Fruit fly (Drosophila melanogaster): Measurements from ENCODE around the gene CG7857.

Gene CG7857

dm6 chr3L:15543049-15543448, 38.4 kb upstream of the CG7857 start:
- TF ChIP-seq N (GFP tag; optimal IDR thresholded peaks at IDR 0.05) (no peak), Dfd (GFP tag; optimal IDR thresholded peaks at IDR 0.05) (no peak), sage (GFP tag; optimal IDR thresholded peaks at IDR 0.05) (no peak), CrebA (GFP tag; optimal IDR thresholded peaks at IDR 0.05; ENCODE audit: borderline replicate concordance) (no peak), lola (GFP tag; optimal IDR thresholded peaks at IDR 0.05) (no peak), Mio (GFP tag; optimal IDR thresholded peaks at IDR 0.05) (no peak), foxo (GFP tag; optimal IDR thresholded peaks at IDR 0.05) (no peak), Sp1 (GFP tag; optimal IDR thresholded peaks at IDR 0.05) (no peak), Vsx2 (GFP tag; optimal IDR thresholded peaks at IDR 0.05; ENCODE audit: partially characterized antibody) (no peak), pan (optimal IDR thresholded peaks at IDR 0.05) (no peak), sv (GFP tag; optimal IDR thresholded peaks at IDR 0.05) (no peak), OdsH (GFP tag; optimal IDR thresholded peaks at IDR 0.05) (no peak), dl (GFP tag; optimal IDR thresholded peaks at IDR 0.05; ENCODE audit: insufficient read depth in 1 of 2, partially characterized antibody in 2 of 2) (no peak), CG9705 (GFP tag; optimal IDR thresholded peaks at IDR 0.05) (no peak), CG32264 (GFP tag; optimal IDR thresholded peaks at IDR 0.05) (no peak), h (GFP tag; optimal IDR thresholded peaks at IDR 0.05) (no peak), jim (GFP tag; optimal IDR thresholded peaks at IDR 0.05) (no peak), fru (GFP tag; optimal IDR thresholded peaks at IDR 0.05) (no peak)

DNA sequence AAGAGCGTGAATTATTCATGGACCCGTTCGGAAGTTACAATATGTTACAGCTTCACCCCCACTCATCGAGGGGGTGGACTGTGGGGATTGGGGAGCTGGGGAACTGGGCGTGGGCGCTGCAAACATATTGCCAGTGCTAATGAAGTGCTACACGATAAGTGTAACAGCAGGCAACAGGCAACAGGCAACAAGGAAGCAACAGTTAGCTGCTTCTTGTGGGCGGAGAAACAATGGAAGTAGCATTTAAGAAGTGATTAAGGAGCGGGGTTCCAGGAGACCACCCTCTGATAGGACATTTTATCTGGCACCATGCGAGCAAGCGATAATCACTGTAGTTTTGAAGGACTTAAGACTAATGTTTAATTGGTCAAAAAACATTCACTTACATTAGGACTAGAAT, 36.6 kb upstream of the CG7857 start:
- TF ChIP-seq jim (GFP tag; optimal IDR thresholded peaks at IDR 0.05) (no peak), Mio (GFP tag; optimal IDR thresholded peaks at IDR 0.05) (no peak), brk (GFP tag; optimal IDR thresholded peaks at IDR 0.05) (no peak), Myc (optimal IDR thresholded peaks at IDR 0.05) (no peak), psq (GFP tag; optimal IDR thresholded peaks at IDR 0.05) (no peak), HLH106 (tag; optimal IDR thresholded peaks at IDR 0.05) (no peak), Sp1 (GFP tag; optimal IDR thresholded peaks at IDR 0.05) (no peak)

DNA sequence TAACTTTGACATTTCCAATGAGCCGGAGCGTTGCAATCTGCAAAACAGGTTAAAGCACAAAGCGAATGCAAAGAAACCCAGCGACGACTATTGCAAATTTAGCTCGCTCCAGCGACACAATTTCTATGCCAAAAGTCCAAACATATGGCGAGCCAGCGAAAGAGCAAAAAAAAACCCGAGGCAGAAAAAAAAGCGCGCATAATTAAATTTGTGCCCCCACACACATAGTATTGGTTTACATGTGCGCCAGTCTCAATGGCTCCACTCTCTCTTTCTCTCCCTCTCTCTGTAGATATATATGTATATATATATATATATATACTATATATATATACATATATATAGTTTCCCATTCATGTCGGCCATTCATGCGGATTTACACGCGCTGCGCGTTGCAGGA, 36.0 kb upstream of the CG7857 start:
- TF ChIP-seq tai (GFP tag; optimal IDR thresholded peaks at IDR 0.05) (no peak), Sp1 (GFP tag; optimal IDR thresholded peaks at IDR 0.05) (no peak)

dm6 chr3L:15539903-15540409, 35.3 kb upstream of the CG7857 start:
- no peak for TF ChIP-seq CG32264 (GFP tag; optimal IDR thresholded peaks at IDR 0.05)
- no peak for TF ChIP-seq sage (GFP tag; optimal IDR thresholded peaks at IDR 0.05)
- TF ChIP-seq ey (GFP tag; optimal IDR thresholded peaks at IDR 0.05) = no peak
- no peak for TF ChIP-seq br (GFP tag; optimal IDR thresholded peaks at IDR 0.05)
- no peak for TF ChIP-seq lola (GFP tag; optimal IDR thresholded peaks at IDR 0.05)
- no peak for TF ChIP-seq psq (GFP tag; optimal IDR thresholded peaks at IDR 0.05)
- TF ChIP-seq Mio (GFP tag; optimal IDR thresholded peaks at IDR 0.05) = no peak
- no peak for TF ChIP-seq Rel (GFP tag; optimal IDR thresholded peaks at IDR 0.05)
- no peak for TF ChIP-seq Rel (tag; optimal IDR thresholded peaks at IDR 0.05)
- TF ChIP-seq foxo (GFP tag; optimal IDR thresholded peaks at IDR 0.05) = no peak
- TF ChIP-seq sv (GFP tag; optimal IDR thresholded peaks at IDR 0.05) = no peak
- no peak for TF ChIP-seq pan (optimal IDR thresholded peaks at IDR 0.05)
- no peak for TF ChIP-seq GATAd (GFP tag; optimal IDR thresholded peaks at IDR 0.05)
- no peak for TF ChIP-seq Myc (optimal IDR thresholded peaks at IDR 0.05)
- TF ChIP-seq dl (GFP tag; optimal IDR thresholded peaks at IDR 0.05; ENCODE audit: insufficient read depth in 1 of 2, partially characterized antibody in 2 of 2) = no peak
- TF ChIP-seq Vsx2 (GFP tag; optimal IDR thresholded peaks at IDR 0.05; ENCODE audit: partially characterized antibody) = no peak
- TF ChIP-seq Dif (GFP tag; optimal IDR thresholded peaks at IDR 0.05; ENCODE audit: partially characterized antibody) = no peak

DNA sequence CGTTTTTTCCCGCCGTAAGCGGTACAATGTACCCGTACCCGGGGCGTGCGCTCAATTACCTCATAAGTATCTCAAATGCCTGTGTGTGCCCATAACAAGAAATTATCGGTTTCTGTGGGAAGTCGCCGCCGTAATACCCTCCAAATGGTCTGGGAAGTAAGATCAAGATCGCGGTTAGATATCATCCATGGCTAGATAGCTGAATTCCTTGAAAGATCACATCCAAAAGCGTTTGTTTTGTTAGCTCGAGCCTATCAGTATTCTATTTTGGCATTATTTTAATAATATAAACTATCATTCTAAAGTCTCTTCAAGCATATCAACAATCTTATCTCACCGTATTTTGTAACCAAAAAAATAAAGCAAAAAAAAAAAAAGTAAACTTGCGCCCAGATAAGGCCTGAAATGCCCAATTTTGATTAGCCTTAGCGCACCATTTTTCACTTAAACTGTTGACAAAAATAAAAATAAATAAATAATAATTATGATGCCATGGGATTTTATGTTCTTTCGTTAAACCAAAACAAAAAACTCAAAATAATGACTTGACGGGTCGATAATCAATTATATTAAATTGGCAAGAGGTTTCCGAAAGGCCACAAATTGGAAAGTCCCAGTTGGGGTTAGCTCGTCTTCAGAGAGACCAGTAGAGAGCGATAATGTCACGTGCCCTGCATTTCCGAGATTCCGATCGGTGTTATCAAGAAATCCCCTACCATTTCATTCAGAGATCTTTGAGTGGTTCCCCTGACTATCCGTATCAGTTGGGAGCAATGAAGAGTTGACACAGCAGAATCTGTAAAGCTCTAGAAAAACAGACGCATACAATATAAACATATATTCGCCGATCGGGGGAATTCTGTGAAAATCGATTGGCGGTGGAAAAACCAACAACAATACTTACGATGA, 34.1 kb upstream of the CG7857 start:
- TF ChIP-seq dsf (GFP tag; optimal IDR thresholded peaks at IDR 0.05; ENCODE audit: borderline replicate concordance) (no peak), rgr (GFP tag; optimal IDR thresholded peaks at IDR 0.05) (no peak), HLH106 (tag; optimal IDR thresholded peaks at IDR 0.05) (no peak), usp (GFP tag; optimal IDR thresholded peaks at IDR 0.05) (no peak), Rel (GFP tag; optimal IDR thresholded peaks at IDR 0.05) (no peak), Rel (tag; optimal IDR thresholded peaks at IDR 0.05) (peak; percentile 95), jim (GFP tag; optimal IDR thresholded peaks at IDR 0.05) (no peak)

Data from whole organism, wandering third instar larva.